Fruit fly (Drosophila melanogaster) whole organism, wandering third instar larva: ENCODE results near the gene CG13137.
A peak's percentile ranks its signal among the peaks of the same experiment; 100 is the strongest.

Experiments used
- Abd-B ChIP-seq: fragments of >200 bp; optimal IDR thresholded peaks from 2 replicates; lab custom pipeline; 2017; ENCODE audit warnings: missing biosample characterization, missing genetic modification characterization
- CG32264 ChIP-seq: fragments of 200-800 bp; sonication (Bioruptor generic); optimal IDR thresholded peaks from 2 replicates; lab custom pipeline; 2016; ENCODE audit warnings: missing biosample characterization, missing genetic modification characterization
- CG9705 ChIP-seq: fragments of 200-800 bp; sonication (Bioruptor generic); optimal IDR thresholded peaks from 2 replicates; lab custom pipeline; 2018; ENCODE audit warnings: missing biosample characterization, mild to moderate bottlenecking, missing genetic modification characterization
- Dfd ChIP-seq: fragments of >200 bp; optimal IDR thresholded peaks from 2 replicates; lab custom pipeline; 2017; ENCODE audit warnings: missing biosample characterization, missing genetic modification characterization
- Dif ChIP-seq: fragments of 200-275, 200-300 bp; sonication (Bioruptor generic); optimal IDR thresholded peaks from 2 replicates; lab custom pipeline; 2018; ENCODE audit warnings: missing biosample characterization, missing genetic modification characterization; ENCODE audit not compliant: partially characterized antibody
- HLH106 ChIP-seq: fragments of 200-800 bp; optimal IDR thresholded peaks from 3 replicates; lab custom pipeline; 2019; ENCODE audit warnings: missing biosample characterization, mild to moderate bottlenecking, missing genetic modification characterization, moderate library complexity
- Hnf4 ChIP-seq: fragments of 200-800 bp; sonication (Bioruptor generic); optimal IDR thresholded peaks from 2 replicates; lab custom pipeline; 2016; ENCODE audit warnings: missing biosample characterization, mild to moderate bottlenecking, missing genetic modification characterization
- Hr78 ChIP-seq: fragments of >200 bp; optimal IDR thresholded peaks from 2 replicates; lab custom pipeline; 2017; ENCODE audit warnings: missing biosample characterization, missing genetic modification characterization
- Hr83 ChIP-seq: fragments of 200-300 bp; sonication (Bioruptor generic); optimal IDR thresholded peaks from 2 replicates; lab custom pipeline; 2016; ENCODE audit warnings: missing biosample characterization, mild to moderate bottlenecking, missing genetic modification characterization, moderate library complexity; ENCODE audit not compliant: poor library complexity, severe bottlenecking
- Jra ChIP-seq: sonication (Bioruptor generic); optimal IDR thresholded peaks from 2 replicates; lab custom pipeline; 2016; ENCODE audit warnings: missing biosample characterization, missing genetic modification characterization
- Mio ChIP-seq: sonication (Bioruptor generic); optimal IDR thresholded peaks from 2 replicates; lab custom pipeline; 2016; ENCODE audit warnings: missing biosample characterization, missing genetic modification characterization
- N ChIP-seq: fragments of >200 bp; optimal IDR thresholded peaks from 2 replicates; lab custom pipeline; 2018; ENCODE audit warnings: missing biosample characterization, missing external identifiers, missing genetic modification characterization
- OdsH ChIP-seq: fragments of 200-800 bp; sonication (Bioruptor generic); optimal IDR thresholded peaks from 2 replicates; lab custom pipeline; 2016; ENCODE audit warnings: missing biosample characterization, mild to moderate bottlenecking, missing genetic modification characterization
- Rel ChIP-seq, 2 experiments: fragments of 200-800 bp; sonication (Bioruptor generic) in 1 of 2; optimal IDR thresholded peaks; 2 replicates in 1 of 2; 3 replicates in 1 of 2; lab custom pipeline; 2016 to 2019; ENCODE audit warnings: mild to moderate bottlenecking in 2 of 2, missing biosample characterization in 2 of 2, missing genetic modification characterization in 2 of 2, moderate library complexity in 1 of 2
- Sp1 ChIP-seq: fragments of 200-800 bp; sonication (Bioruptor generic); optimal IDR thresholded peaks from 3 replicates; lab custom pipeline; 2019; ENCODE audit warnings: missing biosample characterization, mild to moderate bottlenecking, missing genetic modification characterization, moderate library complexity
- Vsx2 ChIP-seq: fragments of 200-300, 225-300 bp; sonication (Bioruptor generic); optimal IDR thresholded peaks from 2 replicates; lab custom pipeline; 2018; ENCODE audit warnings: missing biosample characterization, missing genetic modification characterization; ENCODE audit not compliant: partially characterized antibody
- brk ChIP-seq: fragments of 200-800 bp; sonication (Bioruptor generic); optimal IDR thresholded peaks from 2 replicates; lab custom pipeline; 2016; ENCODE audit warnings: missing biosample characterization, mild to moderate bottlenecking, missing genetic modification characterization
- dl ChIP-seq, 2 experiments: fragments of 175-275, 200-275 bp in 1 of 2; fragments of 200-275 bp in 1 of 2; sonication (Bioruptor generic); optimal IDR thresholded peaks; lab custom pipeline; 2018; ENCODE audit warnings: mild to moderate bottlenecking in 2 of 2, missing biosample characterization in 2 of 2, missing genetic modification characterization in 2 of 2, moderate library complexity in 2 of 2; ENCODE audit not compliant: partially characterized antibody in 2 of 2, insufficient read depth in 1 of 2
- dmrt93B ChIP-seq: fragments of 200-800 bp; sonication (Bioruptor generic); optimal IDR thresholded peaks from 2 replicates; lab custom pipeline; 2018; ENCODE audit warnings: missing biosample characterization, mild to moderate bottlenecking, missing genetic modification characterization
- dsf ChIP-seq: sonication (Bioruptor generic); optimal IDR thresholded peaks from 2 replicates; lab custom pipeline; 2016; ENCODE audit warnings: missing biosample characterization, missing genetic modification characterization, borderline replicate concordance
- ey ChIP-seq: fragments of 200-800 bp; sonication (Bioruptor generic); optimal IDR thresholded peaks from 2 replicates; lab custom pipeline; 2016; ENCODE audit warnings: missing biosample characterization, missing genetic modification characterization
- foxo ChIP-seq, 2 experiments: fragments of 200-800 bp; sonication (Bioruptor generic); optimal IDR thresholded peaks; 2 replicates in 1 of 2; 3 replicates in 1 of 2; lab custom pipeline; 2016 to 2017; ENCODE audit warnings: missing biosample characterization in 2 of 2, missing genetic modification characterization in 2 of 2
- fru ChIP-seq: fragments of 200-800 bp; sonication (Bioruptor generic); optimal IDR thresholded peaks from 3 replicates; lab custom pipeline; 2016; ENCODE audit warnings: missing biosample characterization, mild to moderate bottlenecking, missing genetic modification characterization
- h ChIP-seq: fragments of 200-800 bp; sonication (Bioruptor generic); optimal IDR thresholded peaks from 3 replicates; lab custom pipeline; 2016; ENCODE audit warnings: missing biosample characterization, mild to moderate bottlenecking, missing genetic modification characterization
- lola ChIP-seq: fragments of >200 bp; optimal IDR thresholded peaks from 2 replicates; lab custom pipeline; 2017; ENCODE audit warnings: missing biosample characterization, missing genetic modification characterization
- pan ChIP-seq: fragments of >200 bp; optimal IDR thresholded peaks from 2 replicates; lab custom pipeline; 2017
- psq ChIP-seq: fragments of 200-800 bp; sonication (Bioruptor generic); optimal IDR thresholded peaks from 3 replicates; lab custom pipeline; 2017; ENCODE audit warnings: missing biosample characterization, mild to moderate bottlenecking, missing genetic modification characterization, moderate library complexity
- rgr ChIP-seq: fragments of 200-800 bp; sonication (Bioruptor generic); optimal IDR thresholded peaks from 3 replicates; lab custom pipeline; 2016; ENCODE audit warnings: missing biosample characterization, mild to moderate bottlenecking, missing genetic modification characterization
- sage ChIP-seq: fragments of 200-800 bp; sonication (Bioruptor generic); optimal IDR thresholded peaks from 2 replicates; lab custom pipeline; 2016; ENCODE audit warnings: missing biosample characterization, mild to moderate bottlenecking, missing genetic modification characterization
- sv ChIP-seq: fragments of 200-800 bp; sonication (Bioruptor generic); optimal IDR thresholded peaks from 3 replicates; lab custom pipeline; 2016; ENCODE audit warnings: missing biosample characterization, missing genetic modification characterization
- tai ChIP-seq: sonication (Bioruptor generic); optimal IDR thresholded peaks from 2 replicates; lab custom pipeline; 2016; ENCODE audit warnings: missing biosample characterization, missing genetic modification characterization
- woc ChIP-seq: sonication (Bioruptor generic); optimal IDR thresholded peaks from 2 replicates; lab custom pipeline; 2016; ENCODE audit warnings: missing biosample characterization, mild to moderate bottlenecking, missing genetic modification characterization

Gene CG13137

dm6 chr2L:10208799-10209794 lies 36.6 kb downstream of the CG13137 start, which contains the start of gene CG5731:
Gene CG5731, minus strand, starts transcription at chr2L:10209744.
- TF ChIP-seq Dif (GFP tag; lab: Kevin White, UChicago) (no peak), Dfd (GFP tag; lab: Kevin White, UChicago) (no peak), Vsx2 (no peak), Hr78 (GFP tag; lab: Kevin White, UChicago) (no peak), Jra (GFP tag; lab: Kevin White, UChicago) (no peak), psq (GFP tag; lab: Kevin White, UChicago) (no peak), dl (GFP tag; optimal IDR thresholded peaks at IDR 0.05; lab: Kevin White, UChicago; ENCODE audit: insufficient read depth in 1 of 2, partially characterized antibody in 2 of 2) (no peak), rgr (GFP tag; lab: Kevin White, UChicago) (no peak), Rel (GFP tag; optimal IDR thresholded peaks at IDR 0.05; lab: Kevin White, UChicago) (no peak), Rel (tag; optimal IDR thresholded peaks at IDR 0.05; lab: Kevin White, UChicago) (no peak), sage (GFP tag; lab: Kevin White, UChicago) (no peak), Mio (GFP tag; lab: Kevin White, UChicago) (no peak), ey (GFP tag; lab: Kevin White, UChicago) (no peak), dmrt93B (GFP tag; lab: Kevin White, UChicago) (no peak), OdsH (no peak), pan (no peak), sv (GFP tag; lab: Kevin White, UChicago) (no peak), brk (GFP tag; lab: Kevin White, UChicago) (no peak), N (GFP tag; lab: Kevin White, UChicago) (no peak), Hr83 (GFP tag; lab: Kevin White, UChicago) (no peak), h (GFP tag; lab: Kevin White, UChicago) (no peak)

- TF ChIP-seq sv (GFP tag; lab: Kevin White, UChicago) (no peak), lola (no peak), N (GFP tag; lab: Kevin White, UChicago) (no peak), ey (GFP tag; lab: Kevin White, UChicago) (no peak), dmrt93B (GFP tag; lab: Kevin White, UChicago) (no peak), brk (GFP tag; lab: Kevin White, UChicago) (peak; percentile 1), psq (GFP tag; lab: Kevin White, UChicago) (peak; percentile 44), tai (GFP tag; lab: Kevin White, UChicago) (no peak), Hr78 (GFP tag; lab: Kevin White, UChicago) (no peak), fru (GFP tag; lab: Kevin White, UChicago) (no peak), CG9705 (GFP tag; lab: Kevin White, UChicago) (no peak), dsf (GFP tag; lab: Kevin White, UChicago) (no peak), Sp1 (no peak), Hnf4 (GFP tag; lab: Kevin White, UChicago) (peak; percentile 1), foxo (GFP tag; optimal IDR thresholded peaks at IDR 0.05; lab: Kevin White, UChicago) (no peak), Vsx2 (no peak), woc (GFP tag; lab: Kevin White, UChicago) (peak; percentile 50), h (GFP tag; lab: Kevin White, UChicago) (no peak), Abd-B (no peak), rgr (GFP tag; lab: Kevin White, UChicago) (no peak), Jra (GFP tag; lab: Kevin White, UChicago) (no peak), CG32264 (no peak), OdsH (no peak), Mio (GFP tag; lab: Kevin White, UChicago) (no peak), Rel (GFP tag; optimal IDR thresholded peaks at IDR 0.05; lab: Kevin White, UChicago) (no peak), Rel (tag; optimal IDR thresholded peaks at IDR 0.05; lab: Kevin White, UChicago) (peak; percentile 33), HLH106 (tag; lab: Kevin White, UChicago) (no peak)
These were observed 38.4 kb downstream of the CG13137 start, which contains the start of the genes CG5727 and ath for dm6 chr2L:10210631-10211557. Gene CG5727, minus strand, starts transcription at chr2L:10210681. Gene ath, plus strand, starts transcription at chr2L:10211143.
